Fruit fly (Drosophila melanogaster): ENCODE results near the gene CG18259.
A peak's percentile ranks its signal among the peaks of the same experiment; 100 is the strongest.

The CG18259 gene

DNA sequence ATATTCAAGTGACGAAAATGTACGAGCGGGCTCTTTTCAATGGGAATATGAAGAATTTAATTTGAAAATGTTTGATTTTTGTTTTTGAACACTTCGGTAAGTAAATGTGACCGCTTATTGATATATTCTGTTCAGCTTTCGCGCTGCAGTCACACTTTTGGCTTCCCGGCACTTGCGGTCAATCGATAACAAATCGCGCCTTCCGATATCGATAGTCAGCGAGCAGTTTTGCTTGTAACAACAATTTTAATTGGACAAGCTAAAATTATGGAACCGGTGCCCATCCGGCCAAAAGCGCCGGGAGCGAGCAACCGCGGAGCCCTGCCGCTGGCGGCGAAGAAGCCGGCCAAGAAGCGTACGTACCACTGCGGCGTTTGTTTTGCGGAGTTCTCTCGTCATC is 47.1 kb upstream of the CG18259 start, which contains the start of gene CG7101 (continued):
- TF ChIP-seq Vsx1 (GFP tag; optimal IDR thresholded peaks at IDR 0.05) = no peak
- TF ChIP-seq tll (GFP tag; optimal IDR thresholded peaks at IDR 0.05) = no peak
- TF ChIP-seq CTCF (GFP tag; optimal IDR thresholded peaks at IDR 0.05) = peak; percentile 19
- TF ChIP-seq CG43689 (GFP tag; IDR thresholded peaks at IDR 0.05) = no peak
- no peak for TF ChIP-seq CG32532 (GFP tag; IDR thresholded peaks at IDR 0.05)
- no peak for TF ChIP-seq CG11695 (GFP tag; IDR thresholded peaks at IDR 0.05)
- TF ChIP-seq odd (GFP tag; optimal IDR thresholded peaks at IDR 0.05) = no peak
- no peak for TF ChIP-seq peb (GFP tag; IDR thresholded peaks at IDR 0.05)
- no peak for TF ChIP-seq chm (GFP tag; IDR thresholded peaks at IDR 0.05)
- no peak for TF ChIP-seq CG6689 (GFP tag; IDR thresholded peaks at IDR 0.05)
- TF ChIP-seq Trl (optimal IDR thresholded peaks at IDR 0.05) = no peak
- no peak for TF ChIP-seq Trl (GFP tag; optimal IDR thresholded peaks at IDR 0.05)
- no peak for TF ChIP-seq esg (GFP tag; conservative IDR thresholded peaks at IDR 0.05)
- no peak for TF ChIP-seq caup (GFP tag; optimal IDR thresholded peaks at IDR 0.05; ENCODE audit: severe bottlenecking)
- TF ChIP-seq ranshi (GFP tag; IDR thresholded peaks at IDR 0.05) = no peak
- no peak for TF ChIP-seq CG4328 (GFP tag; optimal IDR thresholded peaks at IDR 0.05)
- no peak for TF ChIP-seq CG10959 (GFP tag; IDR thresholded peaks at IDR 0.05)
- TF ChIP-seq ken (GFP tag; IDR thresholded peaks at IDR 0.05) = no peak
- TF ChIP-seq Blimp-1 (GFP tag; optimal IDR thresholded peaks at IDR 0.05) = no peak
- TF ChIP-seq Sox102F (GFP tag; optimal IDR thresholded peaks at IDR 0.05) = no peak
- TF ChIP-seq sug (tag; optimal IDR thresholded peaks at IDR 0.05) = no peak
- TF ChIP-seq Hr39 (optimal IDR thresholded peaks at IDR 0.05) = no peak
- TF ChIP-seq da (GFP tag; optimal IDR thresholded peaks at IDR 0.05) = no peak
- no peak for TF ChIP-seq CG4404 (GFP tag; IDR thresholded peaks at IDR 0.05)
- peak; percentile 19 for TF ChIP-seq CoRest (tag; optimal IDR thresholded peaks at IDR 0.05)
- TF ChIP-seq stwl (tag; optimal IDR thresholded peaks at IDR 0.05) = peak; percentile 98
- no peak for TF ChIP-seq lmd (GFP tag; IDR thresholded peaks at IDR 0.05)
- no peak for TF ChIP-seq CG10654 (GFP tag; optimal IDR thresholded peaks at IDR 0.05)
- no peak for TF ChIP-seq lilli (GFP tag; optimal IDR thresholded peaks at IDR 0.05)
- no peak for TF ChIP-seq CG34376 (GFP tag; optimal IDR thresholded peaks at IDR 0.05)
- TF ChIP-seq CG4820 (GFP tag; optimal IDR thresholded peaks at IDR 0.05) = no peak
- no peak for TF ChIP-seq ash1 (GFP tag; optimal IDR thresholded peaks at IDR 0.05)
- peak; percentile 48 for TF ChIP-seq MESR4 (GFP tag; optimal IDR thresholded peaks at IDR 0.05)
- no peak for TF ChIP-seq Hr51 (GFP tag; optimal IDR thresholded peaks at IDR 0.05)
- TF ChIP-seq CG15269 (tag; optimal IDR thresholded peaks at IDR 0.05) = no peak
- no peak for TF ChIP-seq so (GFP tag; IDR thresholded peaks at IDR 0.05)
- peak in 1 of 2 experiments; percentile 37 for TF ChIP-seq Pdp1 (GFP tag; optimal IDR thresholded peaks at IDR 0.05)
- no peak for TF ChIP-seq lola (GFP tag; optimal IDR thresholded peaks at IDR 0.05)
- TF ChIP-seq Rfx (GFP tag; IDR thresholded peaks at IDR 0.05) = peak; percentile 21; the same call in 1 of the 2 replicates
- no peak for TF ChIP-seq corto (GFP tag; optimal IDR thresholded peaks at IDR 0.05)
- TF ChIP-seq CG33557 (GFP tag; optimal IDR thresholded peaks at IDR 0.05) = no peak
- no peak for TF ChIP-seq CG8388 (GFP tag; optimal IDR thresholded peaks at IDR 0.05)
- TF ChIP-seq Hmx (GFP tag; optimal IDR thresholded peaks at IDR 0.05) = no peak
- TF ChIP-seq Hr78 (GFP tag; optimal IDR thresholded peaks at IDR 0.05) = no peak
- no peak for TF ChIP-seq CG32767 (GFP tag; IDR thresholded peaks at IDR 0.05)
- TF ChIP-seq CG12391 (tag; optimal IDR thresholded peaks at IDR 0.05) = no peak
- no peak for TF ChIP-seq tgo (GFP tag; IDR thresholded peaks at IDR 0.05)
- no peak for TF ChIP-seq Dbx (GFP tag; IDR thresholded peaks at IDR 0.05)
- no peak for TF ChIP-seq pnt (GFP tag; optimal IDR thresholded peaks at IDR 0.05)
- no peak for TF ChIP-seq jing (GFP tag; optimal IDR thresholded peaks at IDR 0.05)
- no peak for TF ChIP-seq eve (GFP tag; optimal IDR thresholded peaks at IDR 0.05)
- TF ChIP-seq CG6654 (GFP tag; optimal IDR thresholded peaks at IDR 0.05) = no peak

Measured in whole organism, embryonic.